Worm (Caenorhabditis elegans): ENCODE measurements around the gene cdr-2.

DNA sequence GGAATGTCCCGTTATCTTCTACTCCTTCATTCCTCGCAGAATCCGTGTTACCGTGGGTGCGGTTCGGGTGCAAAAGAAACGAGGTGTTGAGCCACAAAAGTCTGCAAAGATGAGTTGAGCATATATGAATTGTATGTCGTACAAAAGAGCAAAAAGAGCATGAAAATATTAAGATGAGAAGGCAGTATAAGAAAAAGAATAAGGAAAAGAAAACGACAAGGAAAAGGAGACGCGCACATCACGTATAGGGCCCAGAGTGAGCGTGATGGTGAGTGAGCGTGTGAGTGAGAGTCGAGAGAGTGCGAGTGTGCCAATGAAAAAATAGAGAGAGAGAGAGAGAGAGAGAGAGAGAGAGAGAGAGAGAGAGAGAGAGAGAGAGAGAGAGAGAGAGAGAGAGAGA, 47.4 kb upstream of the cdr-2 start, which contains the start of gene egl-10:
- TF ChIP-seq snpc-4 (tag; optimal IDR thresholded peaks at IDR 0.05) (no peak), ztf-11 (tag; optimal IDR thresholded peaks at IDR 0.05) (no peak), ceh-83 (GFP tag; optimal IDR thresholded peaks at IDR 0.05) (no peak), lsy-2 (tag; optimal IDR thresholded peaks at IDR 0.05) (no peak), sptf-1 (tag; optimal IDR thresholded peaks at IDR 0.05) (no peak), nhr-76 (tag; optimal IDR thresholded peaks at IDR 0.05) (no peak), unc-62 (GFP tag; optimal IDR thresholded peaks at IDR 0.05) (no peak), mep-1 (tag; optimal IDR thresholded peaks at IDR 0.05) (no peak), nhr-12 (tag; optimal IDR thresholded peaks at IDR 0.05) (no peak), nhr-237 (tag; optimal IDR thresholded peaks at IDR 0.05) (no peak), ceh-39 (tag; optimal IDR thresholded peaks at IDR 0.05) (no peak), nhr-28 (tag; optimal IDR thresholded peaks at IDR 0.05) (no peak)
